Worm (Caenorhabditis elegans): ENCODE results near the gene F46C5.4.

The F46C5.4 gene

ce11 chrII:8857074-8857473, 21.2 kb downstream of the F46C5.4 start:
- TF ChIP-seq ama-1 (optimal IDR thresholded peaks at IDR 0.05): no peak
- no peak for TF ChIP-seq hlh-6 (tag; optimal IDR thresholded peaks at IDR 0.05)

- no peak for TF ChIP-seq fkh-6 (tag; optimal IDR thresholded peaks at IDR 0.05)
- TF ChIP-seq ceh-48 (tag; optimal IDR thresholded peaks at IDR 0.05): no peak
- TF ChIP-seq ref-2 (tag; optimal IDR thresholded peaks at IDR 0.05): no peak
- TF ChIP-seq ceh-31 (tag; optimal IDR thresholded peaks at IDR 0.05): no peak
- TF ChIP-seq odd-2 (tag; optimal IDR thresholded peaks at IDR 0.05): no peak
- TF ChIP-seq fax-1 (tag; optimal IDR thresholded peaks at IDR 0.05): no peak
Observed at ce11 chrII:8859596-8859995, 23.7 kb downstream of the F46C5.4 start, which contains the start of gene snb-6. Gene snb-6, minus strand, starts transcription at chrII:8859696.

DNA sequence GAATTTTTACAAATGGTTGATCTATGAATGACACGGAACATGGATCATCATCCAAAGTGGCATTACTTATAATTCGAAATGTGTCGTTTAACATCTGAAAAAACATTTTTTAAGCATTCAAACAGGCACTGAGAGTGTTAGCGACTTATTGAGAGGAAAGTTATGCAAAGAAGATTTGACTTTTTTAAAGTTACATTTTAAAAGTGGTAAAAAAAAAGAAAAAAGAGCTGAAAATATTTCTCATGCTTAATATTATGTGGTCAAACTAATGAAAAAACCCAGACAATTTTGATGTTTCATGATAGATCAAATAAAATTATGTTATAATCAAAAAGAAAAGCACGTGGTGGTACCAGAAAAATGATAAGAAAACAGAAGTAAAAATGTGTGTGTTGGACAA, 29.2 kb downstream of the F46C5.4 start, which contains the start of gene npr-20:
Gene npr-20 (minus strand): TSS at position 101 of the 400 bp plus-strand sequence.
- no peak for TF ChIP-seq fkh-6 (tag; optimal IDR thresholded peaks at IDR 0.05)
- TF ChIP-seq ceh-6 (GFP tag; optimal IDR thresholded peaks at IDR 0.05): no peak
- TF ChIP-seq ceh-45 (GFP tag; IDR thresholded peaks at IDR 0.05): no peak
- no peak for TF ChIP-seq lin-11 (tag; optimal IDR thresholded peaks at IDR 0.05)
- no peak for TF ChIP-seq ceh-31 (tag; optimal IDR thresholded peaks at IDR 0.05)
- no peak for TF ChIP-seq npax-4 (tag; optimal IDR thresholded peaks at IDR 0.05)
- no peak for TF ChIP-seq C08G9.2 (tag; optimal IDR thresholded peaks at IDR 0.05)
- no peak for TF ChIP-seq unc-3 (GFP tag; conservative IDR thresholded peaks at IDR 0.05)
- TF ChIP-seq unc-3 (tag; optimal IDR thresholded peaks at IDR 0.05): no peak
- no peak for TF ChIP-seq pros-1 (tag; optimal IDR thresholded peaks at IDR 0.05)
- no peak for TF ChIP-seq odd-2 (tag; optimal IDR thresholded peaks at IDR 0.05)
- no peak for TF ChIP-seq sox-2 (GFP tag; IDR thresholded peaks at IDR 0.05)
- no peak for TF ChIP-seq mec-3 (tag; optimal IDR thresholded peaks at IDR 0.05; ENCODE audit: borderline replicate concordance)
- no peak for TF ChIP-seq hlh-6 (tag; optimal IDR thresholded peaks at IDR 0.05)
- TF ChIP-seq ceh-24 (tag; optimal IDR thresholded peaks at IDR 0.05): no peak
- no peak for TF ChIP-seq hlh-30 (tag; optimal IDR thresholded peaks at IDR 0.05; ENCODE audit: insufficient read depth)
- no peak for TF ChIP-seq ceh-18 (tag; optimal IDR thresholded peaks at IDR 0.05)
- TF ChIP-seq nfya-1 (tag; optimal IDR thresholded peaks at IDR 0.05): no peak

ce11 chrII:8866844-8867243, 31.0 kb downstream of the F46C5.4 start:
- TF ChIP-seq elt-2 (tag; optimal IDR thresholded peaks at IDR 0.05) (peak; percentile 4), unc-3 (GFP tag; conservative IDR thresholded peaks at IDR 0.05) (no peak), unc-3 (tag; optimal IDR thresholded peaks at IDR 0.05) (no peak)

DNA sequence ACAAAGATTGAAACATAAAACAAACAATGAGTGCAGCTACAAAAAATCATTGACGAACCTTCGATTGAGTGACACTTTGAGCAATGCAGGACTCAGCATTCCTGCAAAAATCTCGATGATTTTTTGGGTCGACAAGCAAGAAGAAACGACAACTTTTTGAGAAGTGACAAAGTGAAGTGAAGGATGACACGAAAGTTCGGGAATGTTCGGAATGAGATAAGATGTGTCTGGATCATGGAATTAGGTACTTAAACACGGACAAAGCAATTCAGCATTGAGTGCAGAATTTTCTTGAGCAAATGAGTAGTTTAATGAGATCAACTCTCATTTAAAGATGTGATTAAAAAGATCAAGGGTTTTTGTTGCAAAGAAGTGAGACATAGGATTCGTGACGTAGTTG, 38.0 kb downstream of the F46C5.4 start, which contains the start of gene T07D4.2:
Gene T07D4.2 (minus strand): TSS at position 101 of the 400 bp plus-strand sequence.
- no peak for TF ChIP-seq sox-4 (tag; optimal IDR thresholded peaks at IDR 0.05)
- TF ChIP-seq ceh-6 (GFP tag; optimal IDR thresholded peaks at IDR 0.05): no peak
- no peak for TF ChIP-seq ceh-14 (tag; optimal IDR thresholded peaks at IDR 0.05)
- TF ChIP-seq C38D4.7 (GFP tag; optimal IDR thresholded peaks at IDR 0.05): no peak

ce11 chrII:8877032-8877985, 41.4 kb downstream of the F46C5.4 start:
- TF ChIP-seq pag-3 (tag; optimal IDR thresholded peaks at IDR 0.05; ENCODE audit: borderline replicate concordance) (no peak), fkh-10 (GFP tag; optimal IDR thresholded peaks at IDR 0.05) (no peak), ceh-22 (tag; optimal IDR thresholded peaks at IDR 0.05) (no peak), elt-2 (tag; optimal IDR thresholded peaks at IDR 0.05) (no peak), elt-4 (tag; optimal IDR thresholded peaks at IDR 0.05) (no peak), ceh-2 (tag; optimal IDR thresholded peaks at IDR 0.05) (no peak), rnt-1 (tag; optimal IDR thresholded peaks at IDR 0.05) (no peak)

All from whole organism, late embryonic.